Fruit fly (Drosophila melanogaster): Measurements from ENCODE around the gene SmydA-2.

- TF ChIP-seq CTCF (optimal IDR thresholded peaks at IDR 0.05) (peak; percentile 87), CG8478 (optimal IDR thresholded peaks at IDR 0.05) (no peak)
Observed at dm6 chr3L:18968193-18968969, 34.7 kb downstream of the SmydA-2 start.

Data from S2 (cell line).